Fruit fly (Drosophila melanogaster): Measurements from ENCODE around the gene CG31789.

CG31789 gene

dm6 chr2L:18612106-18612505, 6.4 kb downstream of the CG31789 start, which contains the start of gene Atac2:
TSS of gene Atac2 (minus strand) at chr2L:18612249.
- no peak for TF ChIP-seq ttk (optimal IDR thresholded peaks at IDR 0.05)
- TF ChIP-seq Sin3A (optimal IDR thresholded peaks at IDR 0.05): no peak
- TF ChIP-seq psq (optimal IDR thresholded peaks at IDR 0.05): no peak
- no peak for TF ChIP-seq h (optimal IDR thresholded peaks at IDR 0.05)
- no peak for TF ChIP-seq Myc (optimal IDR thresholded peaks at IDR 0.05)
- no peak for TF ChIP-seq insv (optimal IDR thresholded peaks at IDR 0.05)

dm6 chr2L:18616019-18616418, 10.3 kb downstream of the CG31789 start, which contains the start of gene IFT46:
TSS of gene IFT46 (minus strand) at chr2L:18616106.
- no peak for TF ChIP-seq h (optimal IDR thresholded peaks at IDR 0.05)
- TF ChIP-seq insv (optimal IDR thresholded peaks at IDR 0.05): no peak
- TF ChIP-seq psq (optimal IDR thresholded peaks at IDR 0.05): no peak
- no peak for TF ChIP-seq ttk (optimal IDR thresholded peaks at IDR 0.05)
- no peak for TF ChIP-seq Myc (optimal IDR thresholded peaks at IDR 0.05)
- no peak for TF ChIP-seq Sin3A (optimal IDR thresholded peaks at IDR 0.05)

dm6 chr2L:18617003-18617402, 11.3 kb downstream of the CG31789 start, which contains the start of gene MESR3:
TSS of gene MESR3 (plus strand) at chr2L:18617256.
- TF ChIP-seq psq (optimal IDR thresholded peaks at IDR 0.05) (no peak), h (optimal IDR thresholded peaks at IDR 0.05) (no peak), Sin3A (optimal IDR thresholded peaks at IDR 0.05) (no peak), ttk (optimal IDR thresholded peaks at IDR 0.05) (no peak)

- TF ChIP-seq Myc (optimal IDR thresholded peaks at IDR 0.05) (no peak), ttk (optimal IDR thresholded peaks at IDR 0.05) (no peak), h (optimal IDR thresholded peaks at IDR 0.05) (no peak), Sin3A (optimal IDR thresholded peaks at IDR 0.05) (no peak), insv (optimal IDR thresholded peaks at IDR 0.05) (no peak), psq (optimal IDR thresholded peaks at IDR 0.05) (no peak)
Measured at dm6 chr2L:18620153-18620552, 14.4 kb downstream of the CG31789 start.

dm6 chr2L:18621357-18622211, 15.9 kb downstream of the CG31789 start:
- TF ChIP-seq insv (optimal IDR thresholded peaks at IDR 0.05) (no peak), Myc (optimal IDR thresholded peaks at IDR 0.05) (no peak), Sin3A (optimal IDR thresholded peaks at IDR 0.05) (no peak), ttk (optimal IDR thresholded peaks at IDR 0.05) (no peak), psq (optimal IDR thresholded peaks at IDR 0.05) (no peak), h (optimal IDR thresholded peaks at IDR 0.05) (no peak)

- TF ChIP-seq Myc (optimal IDR thresholded peaks at IDR 0.05): no peak
- no peak for TF ChIP-seq psq (optimal IDR thresholded peaks at IDR 0.05)
- no peak for TF ChIP-seq ttk (optimal IDR thresholded peaks at IDR 0.05)
- TF ChIP-seq h (optimal IDR thresholded peaks at IDR 0.05): no peak
- no peak for TF ChIP-seq insv (optimal IDR thresholded peaks at IDR 0.05)
- no peak for TF ChIP-seq Sin3A (optimal IDR thresholded peaks at IDR 0.05)
Measured at dm6 chr2L:18623435-18623834, 17.7 kb downstream of the CG31789 start.

- TF ChIP-seq h (optimal IDR thresholded peaks at IDR 0.05): no peak
- no peak for TF ChIP-seq psq (optimal IDR thresholded peaks at IDR 0.05)
- TF ChIP-seq insv (optimal IDR thresholded peaks at IDR 0.05): no peak
- TF ChIP-seq Myc (optimal IDR thresholded peaks at IDR 0.05): no peak
- TF ChIP-seq Sin3A (optimal IDR thresholded peaks at IDR 0.05): no peak
- no peak for TF ChIP-seq ttk (optimal IDR thresholded peaks at IDR 0.05)
Measured at dm6 chr2L:18624362-18624761, 18.6 kb downstream of the CG31789 start.

dm6 chr2L:18625009-18625408, 19.3 kb downstream of the CG31789 start:
- TF ChIP-seq h (optimal IDR thresholded peaks at IDR 0.05) (no peak), Sin3A (optimal IDR thresholded peaks at IDR 0.05) (no peak)

- TF ChIP-seq Myc (optimal IDR thresholded peaks at IDR 0.05) (no peak), insv (optimal IDR thresholded peaks at IDR 0.05) (no peak), psq (optimal IDR thresholded peaks at IDR 0.05) (no peak), ttk (optimal IDR thresholded peaks at IDR 0.05) (no peak), h (optimal IDR thresholded peaks at IDR 0.05) (no peak)
Measured at dm6 chr2L:18625470-18625869, 19.7 kb downstream of the CG31789 start.

dm6 chr2L:18626987-18627386, 21.3 kb downstream of the CG31789 start:
- TF ChIP-seq Myc (optimal IDR thresholded peaks at IDR 0.05): no peak
- TF ChIP-seq Sin3A (optimal IDR thresholded peaks at IDR 0.05): no peak
- no peak for TF ChIP-seq insv (optimal IDR thresholded peaks at IDR 0.05)
- no peak for TF ChIP-seq h (optimal IDR thresholded peaks at IDR 0.05)
- no peak for TF ChIP-seq ttk (optimal IDR thresholded peaks at IDR 0.05)
- no peak for TF ChIP-seq psq (optimal IDR thresholded peaks at IDR 0.05)

- no peak for TF ChIP-seq insv (optimal IDR thresholded peaks at IDR 0.05)
- no peak for TF ChIP-seq Sin3A (optimal IDR thresholded peaks at IDR 0.05)
- no peak for TF ChIP-seq ttk (optimal IDR thresholded peaks at IDR 0.05)
- no peak for TF ChIP-seq Myc (optimal IDR thresholded peaks at IDR 0.05)
- TF ChIP-seq h (optimal IDR thresholded peaks at IDR 0.05): no peak
- no peak for TF ChIP-seq psq (optimal IDR thresholded peaks at IDR 0.05)
Measured at dm6 chr2L:18628104-18628503, 22.4 kb downstream of the CG31789 start.

dm6 chr2L:18629144-18629543, 23.4 kb downstream of the CG31789 start:
- TF ChIP-seq ttk (optimal IDR thresholded peaks at IDR 0.05): no peak
- no peak for TF ChIP-seq h (optimal IDR thresholded peaks at IDR 0.05)
- no peak for TF ChIP-seq Sin3A (optimal IDR thresholded peaks at IDR 0.05)
